Worm (Caenorhabditis elegans): Measurements from ENCODE around the gene grl-14.
"Not testable (repeated sequence)": the region's sequence is repeated elsewhere in the genome, so short reads cannot be mapped to it uniquely, and the experiment has no call there.

DNA sequence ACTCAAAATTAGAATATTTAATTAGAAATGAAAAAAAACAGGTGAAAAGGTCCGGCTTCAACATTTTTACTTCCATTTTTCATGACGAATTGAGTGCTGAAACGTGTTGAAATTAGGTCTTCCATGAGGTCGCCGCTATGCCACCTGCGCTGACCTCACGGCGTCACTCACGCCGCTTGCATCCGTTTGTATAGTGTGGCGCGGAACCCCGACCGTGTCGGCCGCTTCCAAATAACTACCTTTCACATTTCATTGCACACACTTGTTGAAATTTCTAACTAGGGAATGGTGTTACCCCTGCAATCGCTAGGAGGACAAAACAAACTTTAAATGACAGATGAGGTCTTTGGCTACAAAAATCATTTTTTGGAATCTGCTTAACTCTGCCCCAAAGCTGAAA lies 21.9 kb upstream of the grl-14 start:
- not testable (repeated sequence) for TF ChIP-seq pha-4 (GFP tag; IDR thresholded peaks at IDR 0.05); pha-4 (tag; optimal IDR thresholded peaks at IDR 0.05); unc-130 (GFP tag; optimal IDR thresholded peaks at IDR 0.05); lin-13 (GFP tag; optimal IDR thresholded peaks at IDR 0.05); Y48G9A.11 (GFP tag; IDR thresholded peaks at IDR 0.05)

All from whole organism, L4 larva.